Fruit fly (Drosophila melanogaster): ENCODE measurements around the gene ranshi.

The ranshi gene

dm6 chr3R:8712722-8713131, 16.8 kb downstream of the ranshi start, which contains the start of gene CG8112 (continued):
- TF ChIP-seq HLH3B (GFP tag; IDR thresholded peaks at IDR 0.05): no peak
- no peak for TF ChIP-seq Jarid2 (GFP tag; optimal IDR thresholded peaks at IDR 0.05)
- no peak for TF ChIP-seq ewg (GFP tag; optimal IDR thresholded peaks at IDR 0.05)
- TF ChIP-seq lola (GFP tag; optimal IDR thresholded peaks at IDR 0.05): peak in 1 of 3 experiments; percentile 2
- no peak for TF ChIP-seq vvl (GFP tag; IDR thresholded peaks at IDR 0.05)
- no peak for TF ChIP-seq NfI (GFP tag; optimal IDR thresholded peaks at IDR 0.05)
- no peak for TF ChIP-seq trem (tag; optimal IDR thresholded peaks at IDR 0.05)
- no peak for TF ChIP-seq CG17359 (tag; optimal IDR thresholded peaks at IDR 0.05)
- TF ChIP-seq pb (GFP tag; optimal IDR thresholded peaks at IDR 0.05): no peak
- TF ChIP-seq ara (GFP tag; IDR thresholded peaks at IDR 0.05): no peak
- TF ChIP-seq gt (GFP tag; IDR thresholded peaks at IDR 0.05): no peak
- no peak for TF ChIP-seq CG31388 (GFP tag; optimal IDR thresholded peaks at IDR 0.05)
- TF ChIP-seq en (GFP tag; optimal IDR thresholded peaks at IDR 0.05): no peak
- TF ChIP-seq az2 (GFP tag; optimal IDR thresholded peaks at IDR 0.05): no peak
- TF ChIP-seq CG33213 (GFP tag; optimal IDR thresholded peaks at IDR 0.05): no peak
- TF ChIP-seq CG30431 (GFP tag; optimal IDR thresholded peaks at IDR 0.05): no peak
- TF ChIP-seq Myb (GFP tag; optimal IDR thresholded peaks at IDR 0.05): no peak
- TF ChIP-seq CG9876 (GFP tag; optimal IDR thresholded peaks at IDR 0.05): no peak
- TF ChIP-seq zen (tag; optimal IDR thresholded peaks at IDR 0.05): no peak
- no peak for TF ChIP-seq al (GFP tag; IDR thresholded peaks at IDR 0.05)
- no peak for TF ChIP-seq usp (GFP tag; optimal IDR thresholded peaks at IDR 0.05)
- no peak for TF ChIP-seq CG3407 (GFP tag; optimal IDR thresholded peaks at IDR 0.05)
- no peak for TF ChIP-seq vnd (GFP tag; IDR thresholded peaks at IDR 0.05; ENCODE audit: partially characterized antibody)
- TF ChIP-seq CG10979 (tag; optimal IDR thresholded peaks at IDR 0.05): peak; percentile 11
- peak; percentile 24 for TF ChIP-seq CG15514 (GFP tag; optimal IDR thresholded peaks at IDR 0.05)
- no peak for TF ChIP-seq CG6175 (GFP tag; IDR thresholded peaks at IDR 0.05)
- TF ChIP-seq zfh1 (GFP tag; IDR thresholded peaks at IDR 0.05): no peak
- TF ChIP-seq CG11093 (GFP tag; IDR thresholded peaks at IDR 0.05): no peak
- TF ChIP-seq sens-2 (GFP tag; IDR thresholded peaks at IDR 0.05): no peak
- TF ChIP-seq klu (GFP tag; IDR thresholded peaks at IDR 0.05): no peak
- no peak for TF ChIP-seq CG2116 (GFP tag; optimal IDR thresholded peaks at IDR 0.05)
- no peak for TF ChIP-seq CG17328 (GFP tag; IDR thresholded peaks at IDR 0.05)
- no peak for TF ChIP-seq mam (GFP tag; optimal IDR thresholded peaks at IDR 0.05)
- no peak for TF ChIP-seq CG14441 (GFP tag; IDR thresholded peaks at IDR 0.05)
- TF ChIP-seq ERR (GFP tag; optimal IDR thresholded peaks at IDR 0.05): no peak
- TF ChIP-seq Six4 (GFP tag; optimal IDR thresholded peaks at IDR 0.05): no peak
- no peak for TF ChIP-seq MESR4 (GFP tag; optimal IDR thresholded peaks at IDR 0.05)
- TF ChIP-seq corto (GFP tag; optimal IDR thresholded peaks at IDR 0.05): no peak
- TF ChIP-seq toy (GFP tag; IDR thresholded peaks at IDR 0.05): no peak
- no peak for TF ChIP-seq pho (GFP tag; optimal IDR thresholded peaks at IDR 0.05)
- TF ChIP-seq CG1832 (GFP tag; optimal IDR thresholded peaks at IDR 0.05): no peak
- no peak for TF ChIP-seq CG11085 (GFP tag; IDR thresholded peaks at IDR 0.05)
- TF ChIP-seq CG12155 (GFP tag; optimal IDR thresholded peaks at IDR 0.05): no peak
- no peak for TF ChIP-seq CG6654 (GFP tag; optimal IDR thresholded peaks at IDR 0.05)
- no peak for TF ChIP-seq danr (GFP tag; IDR thresholded peaks at IDR 0.05)
- no peak for TF ChIP-seq CG3065 (GFP tag; optimal IDR thresholded peaks at IDR 0.05)
- TF ChIP-seq dmrt99B (tag; optimal IDR thresholded peaks at IDR 0.05): no peak
- no peak for TF ChIP-seq CG34224 (GFP tag; IDR thresholded peaks at IDR 0.05; ENCODE audit: partially characterized antibody)
- peak; percentile 33 for TF ChIP-seq Sox102F (GFP tag; optimal IDR thresholded peaks at IDR 0.05)
- no peak for TF ChIP-seq CG34376 (GFP tag; optimal IDR thresholded peaks at IDR 0.05)
- no peak for TF ChIP-seq h (optimal IDR thresholded peaks at IDR 0.05)
- no peak for TF ChIP-seq bigmax (GFP tag; optimal IDR thresholded peaks at IDR 0.05)
- TF ChIP-seq CG10321 (GFP tag; IDR thresholded peaks at IDR 0.05): no peak

All from whole organism, embryonic.